Fruit fly (Drosophila melanogaster): ENCODE results near the gene Cpr67B.

Gene Cpr67B

DNA sequence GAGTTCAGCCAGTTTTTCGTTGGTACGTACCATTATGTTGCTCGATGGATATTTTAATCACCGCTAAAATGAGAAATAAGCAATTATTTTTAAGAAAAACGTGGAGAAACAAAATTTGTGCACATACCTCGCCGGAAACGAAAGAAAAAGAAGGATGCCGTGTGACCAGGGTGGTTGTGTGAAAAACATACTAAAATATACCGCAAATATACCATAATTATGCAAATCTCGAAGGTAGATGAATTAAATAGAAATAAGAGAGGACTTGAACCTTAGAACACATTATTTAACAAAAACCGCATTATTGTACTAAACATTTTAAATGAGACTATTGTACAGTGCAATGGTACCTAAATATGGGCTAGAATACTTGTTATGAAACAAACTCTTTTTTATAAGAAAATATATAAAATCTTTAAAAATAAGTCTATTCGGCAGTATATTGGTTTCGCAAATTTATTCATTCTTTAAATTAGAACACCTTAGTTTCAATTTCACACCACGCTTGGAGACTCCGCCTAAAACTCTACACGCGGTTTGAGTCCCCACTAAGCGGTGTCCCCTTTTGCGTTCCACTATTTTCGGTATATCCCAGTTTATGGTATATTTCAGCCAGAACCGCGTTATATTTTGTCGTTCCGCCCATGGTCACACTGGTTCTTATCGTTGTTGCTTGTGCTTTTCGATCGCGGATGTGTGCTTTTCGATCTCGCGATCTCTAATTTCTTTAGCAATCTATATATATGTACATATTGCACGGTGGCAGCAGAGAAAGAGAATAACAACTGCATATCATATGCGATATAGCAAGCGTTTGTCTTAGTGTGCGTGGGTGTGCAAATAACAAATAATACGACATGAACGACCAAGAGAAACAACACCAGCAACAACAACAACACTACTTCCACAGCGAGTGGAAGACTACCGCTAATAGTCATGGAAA, 25.3 kb downstream of the Cpr67B start, which contains the start of the genes RpS17 and MTF-1 (continued):
- 0 out of 2 replicates have a peak, but pooled peaks have one; percentile 30 for TF ChIP-seq Xrp1 (GFP tag; IDR thresholded peaks at IDR 0.05)
- peak; percentile 66 for TF ChIP-seq Hmr (GFP tag; optimal IDR thresholded peaks at IDR 0.05)

DNA sequence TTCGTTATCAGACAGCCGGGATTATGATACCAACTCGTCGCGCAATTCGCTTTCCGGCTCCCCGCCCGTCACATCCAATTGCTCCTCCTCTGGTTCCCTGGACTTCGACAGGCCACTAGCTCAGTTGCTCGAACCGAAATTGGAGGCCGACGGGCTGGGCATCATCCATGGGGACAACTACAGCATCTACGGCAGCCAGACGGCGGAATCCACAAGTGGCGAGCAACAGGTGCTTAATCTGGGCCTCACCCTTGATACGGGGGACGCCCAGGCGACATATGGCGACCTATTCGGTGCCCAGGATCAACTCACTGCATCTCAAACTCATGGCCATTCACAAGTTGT, 26.0 kb downstream of the Cpr67B start:
- TF ChIP-seq seq (GFP tag; IDR thresholded peaks at IDR 0.05), result peak; percentile 2; the same call in 1 of the 2 replicates
- no peak for TF ChIP-seq CG32772 (GFP tag; IDR thresholded peaks at IDR 0.05)
- TF ChIP-seq GATAe (GFP tag; conservative IDR thresholded peaks at IDR 0.05), result peak; percentile 14; the same call in 1 of the 2 replicates
- no peak for TF ChIP-seq CG31365 (tag; optimal IDR thresholded peaks at IDR 0.05)
- TF ChIP-seq cas (GFP tag; IDR thresholded peaks at IDR 0.05), result 0 out of 2 replicates have a peak, but pooled peaks have one; percentile 23
- 0 out of 2 replicates have a peak, but pooled peaks have one; percentile 5 for TF ChIP-seq tna (GFP tag; IDR thresholded peaks at IDR 0.05; ENCODE audit: partially characterized antibody)
- no peak for TF ChIP-seq Deaf1 (tag; optimal IDR thresholded peaks at IDR 0.05)
- peak; percentile 70 for TF ChIP-seq kah (GFP tag; optimal IDR thresholded peaks at IDR 0.05)
- TF ChIP-seq Atf6 (GFP tag; IDR thresholded peaks at IDR 0.05), result 0 out of 2 replicates have a peak, but pooled peaks have one; percentile 16
- TF ChIP-seq HLH4C (GFP tag; IDR thresholded peaks at IDR 0.05; ENCODE audit: partially characterized antibody), result 0 out of 3 replicates have a peak, but pooled peaks have one; percentile 48

DNA sequence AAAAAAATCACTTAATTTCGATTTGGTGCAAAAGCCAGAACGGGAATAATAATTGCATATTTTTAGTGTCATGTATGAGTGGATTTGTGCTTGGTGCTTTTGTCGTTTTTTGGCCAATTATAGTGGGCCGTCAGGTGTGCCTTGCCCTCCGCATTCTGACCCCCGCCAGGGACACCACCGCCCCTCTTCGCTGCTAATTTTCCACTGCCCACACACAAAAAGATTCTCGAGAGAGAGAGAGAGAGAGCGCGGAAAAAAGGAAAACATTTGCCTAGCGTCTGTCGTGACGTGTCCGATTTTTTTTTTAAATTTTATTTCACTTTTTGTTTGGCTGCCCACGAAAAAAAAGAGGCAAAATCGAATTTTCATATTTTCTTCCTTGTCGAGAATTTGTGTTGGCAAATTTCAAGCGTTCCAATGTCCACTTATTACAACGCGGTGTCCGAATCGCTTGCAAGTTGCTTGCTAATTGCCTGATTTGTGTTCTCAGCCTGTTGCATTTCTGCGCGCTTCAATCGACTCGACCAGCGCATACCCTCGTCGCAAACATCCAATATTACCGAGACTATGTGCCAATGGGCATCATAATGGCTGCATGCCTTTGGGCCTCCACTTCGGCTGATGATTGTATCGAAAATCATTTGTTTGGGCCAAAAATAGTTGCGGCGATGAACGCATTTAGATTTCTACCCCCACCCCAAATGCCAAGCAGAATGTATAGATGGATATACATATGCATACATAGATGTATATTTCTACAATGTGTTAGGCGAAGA, 27.4 kb downstream of the Cpr67B start:
- TF ChIP-seq H15 (GFP tag; IDR thresholded peaks at IDR 0.05), result no peak
- peak; percentile 9 for TF ChIP-seq D19A (tag; optimal IDR thresholded peaks at IDR 0.05)
- TF ChIP-seq ftz-f1 (GFP tag; optimal IDR thresholded peaks at IDR 0.05), result peak; percentile 51
- no peak for TF ChIP-seq CG7928 (GFP tag; optimal IDR thresholded peaks at IDR 0.05)
- TF ChIP-seq NFAT (GFP tag; IDR thresholded peaks at IDR 0.05), result peak; percentile 35; the same call in 1 of the 2 replicates
- TF ChIP-seq CG6272 (GFP tag; IDR thresholded peaks at IDR 0.05), result no peak
- TF ChIP-seq CkIIα-i1 (GFP tag; IDR thresholded peaks at IDR 0.05), result no peak
- no peak for TF ChIP-seq da (GFP tag; optimal IDR thresholded peaks at IDR 0.05)
- no peak for TF ChIP-seq Vsx1 (GFP tag; optimal IDR thresholded peaks at IDR 0.05)
- peak; percentile 59 for TF ChIP-seq Med (GFP tag)
- TF ChIP-seq sr (GFP tag; IDR thresholded peaks at IDR 0.05), result peak; percentile 91
- no peak for TF ChIP-seq sens (GFP tag)
- TF ChIP-seq D19B (GFP tag; optimal IDR thresholded peaks at IDR 0.05), result peak; percentile 55
- peak; percentile 75 for TF ChIP-seq sd (tag; optimal IDR thresholded peaks at IDR 0.05)
- TF ChIP-seq sob (GFP tag; IDR thresholded peaks at IDR 0.05), result peak; percentile 22; the same call in 1 of the 2 replicates
- TF ChIP-seq Trl (optimal IDR thresholded peaks at IDR 0.05), result peak in 1 of 2 experiments; percentile 44
- no peak for TF ChIP-seq Trl (GFP tag; optimal IDR thresholded peaks at IDR 0.05)
- 0 out of 3 replicates have a peak, but pooled peaks have one; percentile 37 for TF ChIP-seq row (GFP tag; IDR thresholded peaks at IDR 0.05)
- TF ChIP-seq ara (GFP tag; IDR thresholded peaks at IDR 0.05), result 0 out of 2 replicates have a peak, but pooled peaks have one; percentile 23
- TF ChIP-seq en (GFP tag; optimal IDR thresholded peaks at IDR 0.05), result no peak
- TF ChIP-seq cg (GFP tag; optimal IDR thresholded peaks at IDR 0.05), result peak; percentile 8
- TF ChIP-seq CG32767 (GFP tag; IDR thresholded peaks at IDR 0.05), result 0 out of 2 replicates have a peak, but pooled peaks have one; percentile 13
- peak; percentile 64; the same call in 2 of the 3 replicates for TF ChIP-seq CG2199 (GFP tag; IDR thresholded peaks at IDR 0.05)
- TF ChIP-seq CG42726 (GFP tag; IDR thresholded peaks at IDR 0.05; ENCODE audit: partially characterized antibody), result 0 out of 2 replicates have a peak, but pooled peaks have one; percentile 21
- TF ChIP-seq CG32772 (GFP tag; IDR thresholded peaks at IDR 0.05), result no peak
- peak; percentile 24; the same call in 1 of the 2 replicates for TF ChIP-seq crol (GFP tag; IDR thresholded peaks at IDR 0.05)
- TF ChIP-seq CG11398 (GFP tag; optimal IDR thresholded peaks at IDR 0.05), result no peak
- peak; percentile 26; the same call in 1 of the 2 replicates for TF ChIP-seq ato (GFP tag; IDR thresholded peaks at IDR 0.05; ENCODE audit: partially characterized antibody)
